Worm (Caenorhabditis elegans) whole organism, L4 larva: ENCODE data around the gene B0410.1.

Source experiments
- F10B5.3 ChIP-seq: sonication (generic microtip); optimal IDR thresholded peaks from 2 replicates; lab custom pipeline; 2016; ENCODE audit warnings: mild to moderate bottlenecking, missing genetic modification characterization, missing compliant biosample characterization
- F26F4.8 ChIP-seq: fragments of 200-800 bp; sonication (Bioruptor generic); conservative IDR thresholded peaks from 2 replicates; pipeline ENCODE4 v1.3.6; 2022; ENCODE audit warnings: missing genetic modification characterization, missing compliant biosample characterization
- T26A8.4 ChIP-seq: fragments of 200-800 bp; sonication (Bioruptor generic); IDR thresholded peaks from 2 replicates; pipeline ENCODE4 v1.3.6; 2022; ENCODE audit warnings: missing genetic modification characterization, missing compliant biosample characterization
- Y105C5A.15 ChIP-seq: fragments of 200-800 bp; sonication (Bioruptor generic); IDR thresholded peaks from 2 replicates; pipeline ENCODE4 v1.3.6; 2022; ENCODE audit warnings: missing genetic modification characterization, missing compliant biosample characterization
- Y5F2A.4 ChIP-seq: fragments of 200-800 bp; sonication (Bioruptor generic); optimal IDR thresholded peaks from 2 replicates; lab custom pipeline; 2018; ENCODE audit warnings: mild to moderate bottlenecking, missing genetic modification characterization, missing compliant biosample characterization
- ZK546.5 ChIP-seq, 2 experiments: sonication (generic microtip); optimal IDR thresholded peaks; 2 replicates each; lab custom pipeline; 2017; ENCODE audit warnings: missing biosample characterization in 2 of 2, missing genetic modification characterization in 2 of 2
- aha-1 ChIP-seq: fragments of 150-350 bp; peaks from one replicate; lab custom pipeline; 2014; ENCODE audit warnings: missing biosample characterization, missing genetic modification characterization
- ama-1 ChIP-seq: fragments of 150-350 bp; optimal IDR thresholded peaks from 2 replicates; lab custom pipeline; 2014; ENCODE audit warnings: inconsistent platforms, mixed read lengths
- arid-1 ChIP-seq: fragments of 200-800 bp; sonication (Bioruptor generic); conservative IDR thresholded peaks from 2 replicates; pipeline ENCODE4 v1.3.6; 2022; ENCODE audit warnings: missing genetic modification reagents, missing genetic modification characterization, missing compliant biosample characterization
- attf-4 ChIP-seq: sonication (generic microtip); optimal IDR thresholded peaks from 3 replicates; lab custom pipeline; 2017; ENCODE audit warnings: missing biosample characterization, missing genetic modification characterization
- ceh-32 ChIP-seq: sonication (generic microtip); optimal IDR thresholded peaks from 2 replicates; lab custom pipeline; 2016; ENCODE audit warnings: mild to moderate bottlenecking, missing genetic modification characterization, missing compliant biosample characterization; ENCODE audit not compliant: poor library complexity
- ces-1 ChIP-seq: fragments of 150-350 bp; sonication (generic microtip); optimal IDR thresholded peaks from 4 replicates; lab custom pipeline; 2014; ENCODE audit warnings: missing biosample characterization, missing genetic modification reagents, missing genetic modification characterization
- ctbp-1 ChIP-seq: fragments of 200-800 bp; sonication (Bioruptor generic); IDR thresholded peaks from 2 replicates; pipeline ENCODE4 v1.3.6; 2022; ENCODE audit warnings: missing genetic modification reagents, missing genetic modification characterization, missing compliant biosample characterization
- daf-12 ChIP-seq: fragments of 150-350 bp; optimal IDR thresholded peaks from 2 replicates; lab custom pipeline; 2014; ENCODE audit warnings: missing biosample characterization, missing genetic modification reagents, missing genetic modification characterization
- daf-8 ChIP-seq: fragments of 200-800 bp; sonication (Bioruptor generic); IDR thresholded peaks from 2 replicates; pipeline ENCODE4 v1.3.6; 2022; ENCODE audit warnings: missing genetic modification characterization, missing compliant biosample characterization
- dmd-9 ChIP-seq: fragments of 200-800 bp; sonication (Bioruptor generic); IDR thresholded peaks from 2 replicates; pipeline ENCODE4 v1.3.6; 2022; ENCODE audit warnings: missing genetic modification reagents, missing genetic modification characterization, missing compliant biosample characterization
- duxl-1 ChIP-seq: sonication (generic microtip); optimal IDR thresholded peaks from 2 replicates; lab custom pipeline; 2016; ENCODE audit warnings: mild to moderate bottlenecking, missing genetic modification characterization, moderate library complexity, missing compliant biosample characterization; ENCODE audit not compliant: poor library complexity
- gei-8 ChIP-seq: fragments of 200-800 bp; sonication (Bioruptor generic); optimal IDR thresholded peaks from 2 replicates; lab custom pipeline; 2018; ENCODE audit warnings: mild to moderate bottlenecking, missing genetic modification characterization, missing compliant biosample characterization
- jun-1 ChIP-seq: fragments of 150-350 bp; optimal IDR thresholded peaks from 2 replicates; lab custom pipeline; 2014; ENCODE audit warnings: missing biosample characterization, missing genetic modification reagents, missing genetic modification characterization
- lin-1 ChIP-seq: fragments of 200-800 bp; sonication (Bioruptor generic); IDR thresholded peaks from 2 replicates; pipeline ENCODE4 v1.3.6; 2022; ENCODE audit warnings: missing genetic modification reagents, missing genetic modification characterization, missing compliant biosample characterization
- lin-13 ChIP-seq: fragments of 150-350 bp; optimal IDR thresholded peaks from 2 replicates; lab custom pipeline; 2014; ENCODE audit warnings: missing biosample characterization, missing genetic modification reagents, missing genetic modification characterization
- lin-15B ChIP-seq: fragments of 150-350 bp; sonication (generic microtip); optimal IDR thresholded peaks from 3 replicates; lab custom pipeline; 2014; ENCODE audit warnings: missing biosample characterization, missing genetic modification characterization
- lin-29 ChIP-seq: fragments of 200-800 bp; sonication (Bioruptor generic); IDR thresholded peaks from 2 replicates; pipeline ENCODE4 v1.3.6; 2022; ENCODE audit warnings: missing genetic modification reagents, missing genetic modification characterization, missing compliant biosample characterization
- lin-38 ChIP-seq: fragments of 200-800 bp; sonication (Bioruptor generic); IDR thresholded peaks from 2 replicates; pipeline ENCODE4 v1.3.6; 2022; ENCODE audit warnings: missing genetic modification reagents, missing genetic modification characterization, missing compliant biosample characterization
- lin-39 ChIP-seq: fragments of 150-350 bp; optimal IDR thresholded peaks from 2 replicates; lab custom pipeline; 2014; ENCODE audit warnings: missing biosample characterization, missing genetic modification reagents, missing genetic modification characterization
- lsy-2 ChIP-seq, 2 experiments: fragments of 150-350 bp in 1 of 2; sonication (generic microtip) in 1 of 2; optimal IDR thresholded peaks; 2 replicates each; lab custom pipeline; 2014 to 2017; ENCODE audit warnings: missing biosample characterization in 2 of 2, missing genetic modification characterization in 2 of 2
- mdl-1 ChIP-seq, 2 experiments: fragments of 150-350 bp in 1 of 2; sonication (generic microtip) in 1 of 2; optimal IDR thresholded peaks; 2 replicates each; lab custom pipeline; 2014 to 2017; ENCODE audit warnings: missing biosample characterization in 2 of 2, missing genetic modification characterization in 2 of 2
- mdt-29 ChIP-seq: fragments of 200-800 bp; sonication (Bioruptor generic); IDR thresholded peaks from 2 replicates; pipeline ENCODE4 v1.3.6; 2022; ENCODE audit warnings: missing genetic modification reagents, missing genetic modification characterization, missing compliant biosample characterization
- mep-1 ChIP-seq: fragments of 150-350 bp; sonication (generic microtip); optimal IDR thresholded peaks from 3 replicates; lab custom pipeline; 2014; ENCODE audit warnings: missing biosample characterization, missing genetic modification characterization
- mxl-2 ChIP-seq: fragments of 200-800 bp; sonication (Bioruptor generic); conservative IDR thresholded peaks from 2 replicates; pipeline ENCODE4 v1.3.6; 2022; ENCODE audit warnings: missing genetic modification reagents, missing genetic modification characterization, missing compliant biosample characterization
- mxl-3 ChIP-seq: fragments of 200-800 bp; sonication (Bioruptor generic); optimal IDR thresholded peaks from 2 replicates; lab custom pipeline; 2018; ENCODE audit warnings: mild to moderate bottlenecking, missing genetic modification characterization, missing compliant biosample characterization
- nhr-10 ChIP-seq: fragments of 150-350 bp; optimal IDR thresholded peaks from 2 replicates; lab custom pipeline; 2014; ENCODE audit warnings: missing biosample characterization, missing genetic modification characterization
- nhr-11 ChIP-seq: fragments of 150-350 bp; optimal IDR thresholded peaks from 2 replicates; lab custom pipeline; 2014; ENCODE audit warnings: missing biosample characterization, missing genetic modification characterization
- nhr-111 ChIP-seq: fragments of 200-800 bp; sonication (Bioruptor generic); optimal IDR thresholded peaks from 2 replicates; lab custom pipeline; 2018; ENCODE audit warnings: mild to moderate bottlenecking, missing genetic modification characterization, missing compliant biosample characterization
- nhr-25 ChIP-seq: sonication (generic microtip); optimal IDR thresholded peaks from 2 replicates; lab custom pipeline; 2017; ENCODE audit warnings: missing genetic modification characterization, mild to moderate bottlenecking, missing compliant biosample characterization, antibody characterized with exemption, moderate library complexity, borderline replicate concordance; ENCODE audit not compliant: insufficient read depth
- nhr-28 ChIP-seq: fragments of 150-350 bp; optimal IDR thresholded peaks from 2 replicates; lab custom pipeline; 2014; ENCODE audit warnings: missing biosample characterization, missing genetic modification characterization
- nhr-48 ChIP-seq: sonication (generic microtip); optimal IDR thresholded peaks from 2 replicates; lab custom pipeline; 2016; ENCODE audit warnings: mild to moderate bottlenecking, missing genetic modification characterization, missing compliant biosample characterization
- nhr-6 ChIP-seq: fragments of 150-350 bp; optimal IDR thresholded peaks from 2 replicates; lab custom pipeline; 2014; ENCODE audit warnings: missing biosample characterization, missing genetic modification characterization
- nhr-76 ChIP-seq: fragments of 150-350 bp; optimal IDR thresholded peaks from 2 replicates; lab custom pipeline; 2014; ENCODE audit warnings: missing biosample characterization, missing genetic modification characterization
- php-3 ChIP-seq: fragments of 200-800 bp; sonication (Bioruptor generic); IDR thresholded peaks from 2 replicates; pipeline ENCODE4 v1.3.6; 2022; ENCODE audit warnings: missing genetic modification reagents, missing genetic modification characterization, missing compliant biosample characterization
- pqm-1 ChIP-seq: sonication (generic microtip); optimal IDR thresholded peaks from 2 replicates; lab custom pipeline; 2017; ENCODE audit warnings: missing biosample characterization, missing genetic modification characterization
- skn-1 ChIP-seq: fragments of 150-350 bp; optimal IDR thresholded peaks from 2 replicates; lab custom pipeline; 2014; ENCODE audit warnings: missing biosample characterization, missing genetic modification characterization
- snpc-1.2 ChIP-seq: fragments of 200-800 bp; sonication (Bioruptor generic); IDR thresholded peaks from 2 replicates; pipeline ENCODE4 v1.3.6; 2022; ENCODE audit warnings: missing genetic modification reagents, missing genetic modification characterization, missing compliant biosample characterization
- snpc-4 ChIP-seq: fragments of 150-350 bp; optimal IDR thresholded peaks from 2 replicates; lab custom pipeline; 2014; ENCODE audit warnings: missing biosample characterization, missing genetic modification characterization
- spr-1 ChIP-seq: sonication (generic microtip); optimal IDR thresholded peaks from 2 replicates; lab custom pipeline; 2016; ENCODE audit warnings: mild to moderate bottlenecking, missing genetic modification characterization, missing compliant biosample characterization
- tag-97 ChIP-seq: fragments of 200-800 bp; sonication (Bioruptor generic); IDR thresholded peaks from 2 replicates; pipeline ENCODE4 v1.3.6; 2022; ENCODE audit warnings: missing genetic modification characterization, missing compliant biosample characterization
- tra-1 ChIP-seq: fragments of 200-800 bp; sonication (Bioruptor generic); IDR thresholded peaks from 2 replicates; pipeline ENCODE4 v1.3.6; 2022; ENCODE audit warnings: missing genetic modification reagents, missing genetic modification characterization, missing compliant biosample characterization
- unc-39 ChIP-seq: sonication (generic microtip); optimal IDR thresholded peaks from 2 replicates; lab custom pipeline; 2017; ENCODE audit warnings: missing biosample characterization, missing genetic modification characterization
- zfp-3 ChIP-seq: fragments of 200-800 bp; sonication (Bioruptor generic); conservative IDR thresholded peaks from 2 replicates; pipeline ENCODE4 v1.3.6; 2022; ENCODE audit warnings: missing genetic modification reagents, missing genetic modification characterization, missing compliant biosample characterization
- zip-11 ChIP-seq: fragments of 200-800 bp; sonication (Bioruptor generic); IDR thresholded peaks from 2 replicates; pipeline ENCODE4 v1.3.6; 2022; ENCODE audit warnings: missing genetic modification characterization, missing compliant biosample characterization
- zip-2 ChIP-seq: fragments of 150-350 bp; optimal IDR thresholded peaks from 2 replicates; lab custom pipeline; 2014; ENCODE audit warnings: missing biosample characterization, missing genetic modification characterization
- ztf-7 ChIP-seq: fragments of 150-350 bp; optimal IDR thresholded peaks from 2 replicates; lab custom pipeline; 2014; ENCODE audit warnings: missing biosample characterization, missing genetic modification characterization

The B0410.1 gene

DNA sequence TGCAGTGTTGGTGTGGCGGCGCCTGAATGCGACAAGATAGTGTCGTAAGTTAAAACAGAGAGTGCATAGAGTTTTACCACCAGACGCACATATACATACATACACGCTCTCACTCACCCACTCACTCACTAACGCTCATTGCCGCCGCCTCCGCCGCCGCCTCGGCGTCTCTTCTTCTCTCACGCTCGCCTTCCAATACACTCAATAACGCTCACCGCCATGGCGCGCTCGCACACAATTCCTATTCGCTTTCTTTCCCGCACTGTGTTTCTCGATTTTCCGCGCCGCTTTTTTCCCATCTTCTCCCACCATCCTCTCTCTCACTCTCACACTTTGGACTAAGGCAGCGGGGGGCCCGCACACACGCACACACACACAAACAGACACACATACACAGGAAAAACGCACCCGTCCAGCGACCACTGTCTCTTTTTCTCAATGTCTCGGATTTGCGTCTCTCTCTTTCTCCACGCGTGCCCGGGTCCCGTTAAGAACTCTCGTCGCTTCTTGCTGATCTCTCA, 41.9 kb upstream of the B0410.1 start, which contains the start of gene kin-29 (continued):
- peak; percentile 37; the same call in 1 of the 2 replicates for TF ChIP-seq lin-1 (GFP tag; lab: Robert Waterston, UW)
- TF ChIP-seq ama-1 (lab: Kevin White, UChicago), result peak; percentile 23
- TF ChIP-seq attf-4 (tag; lab: Kevin White, UChicago), result no peak
- TF ChIP-seq dmd-9 (GFP tag; lab: Robert Waterston, UW), result peak; percentile 62; the same call in 1 of the 2 replicates
- TF ChIP-seq lin-13, result peak; percentile 56
- TF ChIP-seq unc-39, result no peak
- TF ChIP-seq mdl-1 (tag; optimal IDR thresholded peaks at IDR 0.05; lab: Kevin White, UChicago), result peak; percentile 72 to 93
- peak; percentile 82 for TF ChIP-seq jun-1 (tag; lab: Kevin White, UChicago)
- peak; percentile 82 for TF ChIP-seq nhr-10 (tag; lab: Kevin White, UChicago)
- no peak for TF ChIP-seq nhr-6
- peak; percentile 42 for TF ChIP-seq gei-8 (GFP tag; lab: Kevin White, UChicago)
- no peak for TF ChIP-seq daf-12 (tag; lab: Kevin White, UChicago)
- TF ChIP-seq lsy-2 (tag; optimal IDR thresholded peaks at IDR 0.05; lab: Kevin White, UChicago), result peak; percentile 53 to 59
- no peak for TF ChIP-seq zfp-3 (GFP tag; lab: Robert Waterston, UW)
- TF ChIP-seq lin-15B (tag; lab: Kevin White, UChicago), result no peak
- TF ChIP-seq ceh-32, result peak; percentile 46
- TF ChIP-seq nhr-28 (tag; lab: Kevin White, UChicago), result peak; percentile 89
- TF ChIP-seq tra-1 (GFP tag; lab: Robert Waterston, UW), result peak; percentile 44; the same call in 1 of the 2 replicates
- TF ChIP-seq nhr-25 (tag; lab: Kevin White, UChicago), result peak; percentile 87
- no peak for TF ChIP-seq Y5F2A.4
- TF ChIP-seq ctbp-1 (GFP tag; lab: Robert Waterston, UW), result peak; percentile 89
- TF ChIP-seq F26F4.8 (GFP tag; lab: Robert Waterston, UW), result no peak
- TF ChIP-seq zip-2 (tag; lab: Kevin White, UChicago), result peak; percentile 44
- TF ChIP-seq snpc-4, result no peak
- TF ChIP-seq mep-1 (tag; lab: Kevin White, UChicago), result peak; percentile 92
- no peak for TF ChIP-seq daf-8 (GFP tag; lab: Robert Waterston, UW)
- no peak for TF ChIP-seq skn-1 (tag; lab: Kevin White, UChicago)
- no peak for TF ChIP-seq ZK546.5 (tag; optimal IDR thresholded peaks at IDR 0.05; lab: Kevin White, UChicago)
- TF ChIP-seq mxl-2, result no peak
- TF ChIP-seq nhr-11 (tag; lab: Kevin White, UChicago), result peak; percentile 77
- no peak for TF ChIP-seq lin-39 (tag; lab: Kevin White, UChicago)
- TF ChIP-seq tag-97 (GFP tag; lab: Robert Waterston, UW), result no peak
- no peak for TF ChIP-seq nhr-111 (GFP tag; lab: Kevin White, UChicago)
- TF ChIP-seq lin-38, result no peak; the same call in 1 of the 2 replicates
- peak; percentile 85 for TF ChIP-seq mxl-3
- peak; percentile 80 for TF ChIP-seq nhr-48 (tag; lab: Kevin White, UChicago)
- TF ChIP-seq aha-1 (tag; lab: Kevin White, UChicago), result peak; percentile 99
- TF ChIP-seq T26A8.4, result peak; percentile 82
- TF ChIP-seq ces-1 (GFP tag; lab: Kevin White, UChicago), result no peak
- TF ChIP-seq nhr-76 (tag; lab: Kevin White, UChicago), result peak; percentile 34
- peak; percentile 80 for TF ChIP-seq spr-1 (tag; lab: Kevin White, UChicago)
- peak; percentile 46 for TF ChIP-seq F10B5.3 (tag; lab: Kevin White, UChicago)
- peak; percentile 61 for TF ChIP-seq php-3 (GFP tag; lab: Robert Waterston, UW)
- peak; percentile 24 for TF ChIP-seq pqm-1 (tag; lab: Kevin White, UChicago)
- no peak for TF ChIP-seq Y105C5A.15 (GFP tag; lab: Robert Waterston, UW)
- 0 out of 2 replicates have a peak, but pooled peaks have one; percentile 18 for TF ChIP-seq snpc-1.2
- peak; percentile 31 for TF ChIP-seq ztf-7 (tag; lab: Kevin White, UChicago)
- no peak for TF ChIP-seq mdt-29 (GFP tag; lab: Robert Waterston, UW)
- no peak for TF ChIP-seq lin-29 (GFP tag; lab: Robert Waterston, UW)
- no peak for TF ChIP-seq zip-11 (GFP tag; lab: Robert Waterston, UW)
- peak; percentile 53 for TF ChIP-seq duxl-1
- TF ChIP-seq arid-1 (GFP tag; lab: Robert Waterston, UW), result peak; percentile 53; the same call in 1 of the 2 replicates
